Worm (Caenorhabditis elegans) whole organism, L2 larva: ENCODE results near the gene Y116F11A.6.

Experiments used
- C34F6.9 ChIP-seq: fragments of 150-350 bp; optimal IDR thresholded peaks from 2 replicates; lab custom pipeline; 2014; ENCODE audit warnings: missing biosample characterization, missing genetic modification characterization
- aly-2 ChIP-seq: fragments of 150-350 bp; optimal IDR thresholded peaks from 2 replicates; lab custom pipeline; 2014; ENCODE audit warnings: missing biosample characterization, missing genetic modification characterization
- lsy-2 ChIP-seq, 2 experiments: fragments of 150-350 bp in 1 of 2; sonication (generic microtip) in 1 of 2; optimal IDR thresholded peaks; 2 replicates each; lab custom pipeline; 2014 to 2017; ENCODE audit warnings: missing biosample characterization in 2 of 2, missing genetic modification characterization in 2 of 2
- mdl-1 ChIP-seq, 2 experiments: fragments of 150-350 bp in 1 of 2; sonication (generic microtip) in 1 of 2; optimal IDR thresholded peaks; 2 replicates each; lab custom pipeline; 2017; ENCODE audit warnings: missing biosample characterization in 2 of 2, missing genetic modification characterization in 2 of 2
- nhr-12 ChIP-seq: fragments of 150-350 bp; optimal IDR thresholded peaks from 2 replicates; lab custom pipeline; 2014; ENCODE audit warnings: missing biosample characterization, missing genetic modification characterization
- nhr-77 ChIP-seq: fragments of 150-350 bp; optimal IDR thresholded peaks from 2 replicates; lab custom pipeline; 2014; ENCODE audit warnings: missing biosample characterization, missing genetic modification characterization
- peb-1 ChIP-seq: fragments of 150-350 bp; optimal IDR thresholded peaks from 2 replicates; lab custom pipeline; 2014; ENCODE audit warnings: missing biosample characterization, missing genetic modification characterization
- sma-3 ChIP-seq: sonication (generic microtip); optimal IDR thresholded peaks from 2 replicates; lab custom pipeline; 2016; ENCODE audit warnings: missing genetic modification reagents, missing genetic modification characterization, missing compliant biosample characterization
- snpc-4 ChIP-seq: fragments of 150-350 bp; optimal IDR thresholded peaks from 2 replicates; lab custom pipeline; 2014; ENCODE audit warnings: missing biosample characterization, missing genetic modification characterization
- unc-55 ChIP-seq: fragments of 150-350 bp; sonication (generic microtip); optimal IDR thresholded peaks from 3 replicates; lab custom pipeline; 2014; ENCODE audit warnings: missing biosample characterization, missing genetic modification reagents, missing genetic modification characterization
- unc-62 ChIP-seq: fragments of 150-350 bp; optimal IDR thresholded peaks from 2 replicates; lab custom pipeline; 2014; ENCODE audit warnings: missing biosample characterization, missing genetic modification reagents, missing genetic modification characterization

DNA sequence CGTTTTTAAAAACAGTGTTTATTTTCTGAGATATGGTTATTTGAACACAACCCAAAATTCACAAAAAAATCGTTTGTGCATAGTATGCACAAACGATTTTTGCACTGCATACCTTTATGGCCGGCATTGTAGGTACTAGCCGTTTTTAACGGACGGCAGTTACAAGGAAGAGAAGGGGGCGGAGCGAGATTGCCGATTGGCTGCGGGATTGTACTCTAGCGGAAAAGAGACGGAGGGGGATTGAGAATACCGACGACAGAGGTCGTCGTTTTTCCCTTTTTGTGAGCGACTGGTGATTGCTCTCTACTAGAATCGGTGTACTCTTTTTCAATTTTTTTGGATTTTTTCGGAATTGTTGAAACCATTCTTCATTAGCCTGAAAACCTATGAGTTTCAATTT is 48.4 kb downstream of the Y116F11A.6 start:
- no peak for TF ChIP-seq mdl-1 (tag; optimal IDR thresholded peaks at IDR 0.05; lab: Kevin White, UChicago)
- TF ChIP-seq aly-2 (tag; lab: Kevin White, UChicago), result no peak
- no peak for TF ChIP-seq C34F6.9 (tag; lab: Kevin White, UChicago)
- no peak for TF ChIP-seq lsy-2 (tag; optimal IDR thresholded peaks at IDR 0.05; lab: Kevin White, UChicago)
- TF ChIP-seq nhr-12, result no peak
- no peak for TF ChIP-seq snpc-4 (tag; lab: Kevin White, UChicago)
- no peak for TF ChIP-seq unc-55
- no peak for TF ChIP-seq peb-1 (tag; lab: Kevin White, UChicago)
- no peak for TF ChIP-seq unc-62 (GFP tag; lab: Kevin White, UChicago)
- no peak for TF ChIP-seq sma-3
- TF ChIP-seq nhr-77 (tag; lab: Kevin White, UChicago), result no peak
